Worm (Caenorhabditis elegans) whole organism, dauer: ENCODE results near the gene F44F4.3.
"Not testable (repeated sequence)": the region's sequence is repeated elsewhere in the genome, so short reads cannot be mapped to it uniquely, and the experiment has no call there.

Experiments
- unc-62 ChIP-seq: sonication (generic microtip); optimal IDR thresholded peaks from 2 replicates; lab custom pipeline; 2017; ENCODE audit warnings: missing biosample characterization, missing genetic modification reagents, missing genetic modification characterization

F44F4.3 gene

DNA sequence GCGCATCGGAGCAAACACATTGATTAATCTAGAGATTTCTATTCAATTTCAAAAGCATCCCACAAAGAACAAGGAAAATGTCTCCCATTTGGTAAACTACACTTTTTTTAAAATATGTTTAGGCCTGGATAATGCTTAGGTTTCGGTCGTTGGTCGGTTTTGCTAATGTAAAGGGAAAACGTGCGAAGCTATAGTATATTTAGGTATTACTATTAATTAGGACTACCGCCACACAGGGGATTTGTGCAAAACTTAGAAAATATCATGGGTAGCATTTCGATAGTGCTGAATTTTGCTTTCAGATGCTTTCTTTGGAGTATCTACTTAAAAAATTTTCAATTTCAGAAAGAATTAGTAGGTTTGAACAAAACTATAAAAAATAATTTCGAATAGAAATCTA, 27.3 kb upstream of the F44F4.3 start:
- TF ChIP-seq unc-62 (GFP tag; lab: Kevin White, UChicago) = no peak

DNA sequence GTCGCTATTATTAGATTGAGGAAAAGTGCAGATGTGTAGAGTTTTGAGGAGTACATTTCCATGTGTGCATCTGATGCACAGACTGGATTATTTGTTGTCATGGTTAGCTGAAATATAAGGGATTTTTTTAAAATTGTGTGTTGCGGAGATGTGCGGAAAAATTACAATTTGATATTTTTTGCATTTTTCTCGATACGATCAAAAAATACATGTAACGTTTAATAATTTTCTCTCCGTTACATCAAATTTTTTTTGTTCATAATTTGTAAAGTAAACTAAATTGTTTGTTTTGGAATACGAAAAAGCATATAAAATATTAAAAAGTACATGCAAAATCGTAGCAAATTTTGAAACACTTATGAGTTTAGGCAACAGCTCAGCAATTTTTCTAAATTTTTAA, 24.5 kb upstream of the F44F4.3 start, which contains the start of gene sra-11:
TSS of gene sra-11 (minus strand) at position 101 of the 400 bp plus-strand sequence.
- TF ChIP-seq unc-62 (GFP tag; lab: Kevin White, UChicago) = no peak

DNA sequence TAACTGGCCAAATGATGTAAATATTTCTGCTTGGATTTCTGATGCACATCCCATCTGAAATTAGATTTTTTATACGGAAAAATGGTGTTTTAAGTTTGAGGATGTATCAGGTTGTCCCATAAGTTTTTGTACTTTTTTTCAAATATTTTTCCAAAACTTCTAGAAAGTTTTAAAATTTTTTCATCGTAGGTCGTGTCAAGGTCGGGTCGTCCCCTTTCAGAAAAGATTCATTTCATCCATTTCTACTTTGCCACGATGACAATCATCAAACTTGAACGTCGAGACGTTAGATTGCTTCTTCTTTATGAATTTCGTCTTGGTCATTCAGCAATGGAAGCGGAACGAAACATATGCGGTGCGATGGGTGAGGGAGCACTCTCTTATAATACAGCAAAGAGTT, 18.7 kb upstream of the F44F4.3 start, which contains the start of gene sra-12:
TSS of gene sra-12 (minus strand) at position 101 of the 400 bp plus-strand sequence.
- not testable (repeated sequence) for TF ChIP-seq unc-62 (GFP tag; lab: Kevin White, UChicago)

DNA sequence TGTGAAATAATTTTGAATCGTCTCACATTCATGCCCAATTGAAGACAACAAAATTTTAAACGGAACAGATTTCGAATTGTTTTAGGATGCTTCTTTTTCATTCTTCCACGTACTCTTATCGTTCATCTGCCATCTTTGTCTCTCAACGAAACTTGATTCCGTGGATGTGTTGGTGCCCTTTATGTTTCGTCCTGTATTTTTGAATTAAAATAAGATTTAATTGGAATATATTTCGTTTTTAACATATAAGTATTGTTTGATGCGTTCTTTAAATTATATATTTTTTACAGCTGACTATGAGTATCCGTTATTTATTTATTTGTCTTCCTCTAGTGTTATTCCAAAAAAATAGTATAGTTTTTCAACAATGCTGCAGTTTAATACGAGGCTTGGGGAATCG, 16.4 kb upstream of the F44F4.3 start, which contains the start of gene gly-1:
TSS of gene gly-1 (minus strand) at position 101 of the 400 bp plus-strand sequence.
- no peak for TF ChIP-seq unc-62 (GFP tag; lab: Kevin White, UChicago)

DNA sequence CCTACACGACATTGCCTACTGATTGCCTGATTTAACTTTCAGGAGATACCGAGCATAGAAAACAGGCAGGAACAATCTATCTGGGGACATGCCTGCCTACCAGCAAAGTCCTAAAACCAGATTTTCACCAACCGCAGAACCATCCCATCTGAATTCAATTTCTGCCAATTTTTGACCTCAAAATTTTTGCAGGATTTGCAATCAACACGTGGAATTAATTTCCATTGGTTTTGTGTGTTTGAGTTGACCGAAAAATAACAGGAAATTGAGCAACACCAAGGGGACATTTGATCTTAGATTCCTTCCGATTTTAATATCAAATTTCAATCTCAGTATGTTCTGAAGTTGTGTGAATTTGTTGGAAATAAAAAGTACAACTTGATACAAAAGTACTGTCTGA, 13.3 kb upstream of the F44F4.3 start:
- no peak for TF ChIP-seq unc-62 (GFP tag; lab: Kevin White, UChicago)

DNA sequence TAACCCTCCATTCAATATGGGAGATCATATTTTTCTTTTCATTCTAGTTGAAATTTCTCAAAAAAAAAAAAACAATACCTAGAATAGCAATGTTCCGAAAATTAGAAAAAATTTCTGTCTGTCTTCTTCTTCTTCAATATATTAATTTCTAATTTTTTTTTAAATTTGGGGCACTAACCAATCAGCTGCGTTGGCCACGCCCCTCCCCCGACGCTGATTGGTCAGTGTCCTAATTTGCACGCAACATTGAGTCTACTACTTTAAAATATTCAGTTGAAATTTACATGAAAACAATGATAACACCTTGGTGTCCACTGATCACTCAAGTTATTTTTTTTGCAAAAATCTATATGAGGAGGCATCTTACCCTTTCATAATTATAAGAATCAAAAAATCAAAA, 10.2 kb upstream of the F44F4.3 start:
- no peak for TF ChIP-seq unc-62 (GFP tag; lab: Kevin White, UChicago)

DNA sequence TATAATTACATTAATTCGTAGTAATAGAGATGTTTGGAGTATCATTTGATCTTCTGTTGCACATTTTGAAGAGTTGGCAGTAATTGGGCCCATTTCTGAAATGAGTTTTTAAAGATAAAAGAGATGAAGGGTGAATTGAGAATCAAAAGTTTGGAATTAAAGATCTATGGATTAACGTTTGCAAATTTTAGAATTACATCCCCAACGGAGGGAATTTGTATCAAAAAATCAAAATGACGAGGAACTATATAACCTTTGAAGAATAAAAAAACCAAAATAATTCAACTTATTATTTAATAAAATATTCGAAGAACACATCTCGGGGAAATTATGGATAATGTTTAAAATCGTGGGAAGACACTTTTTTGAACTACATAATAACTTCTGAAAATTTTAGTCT, 9.3 kb upstream of the F44F4.3 start, which contains the start of gene sra-10:
TSS of gene sra-10 (minus strand) at position 101 of the 400 bp plus-strand sequence.
- no peak for TF ChIP-seq unc-62 (GFP tag; lab: Kevin White, UChicago)

DNA sequence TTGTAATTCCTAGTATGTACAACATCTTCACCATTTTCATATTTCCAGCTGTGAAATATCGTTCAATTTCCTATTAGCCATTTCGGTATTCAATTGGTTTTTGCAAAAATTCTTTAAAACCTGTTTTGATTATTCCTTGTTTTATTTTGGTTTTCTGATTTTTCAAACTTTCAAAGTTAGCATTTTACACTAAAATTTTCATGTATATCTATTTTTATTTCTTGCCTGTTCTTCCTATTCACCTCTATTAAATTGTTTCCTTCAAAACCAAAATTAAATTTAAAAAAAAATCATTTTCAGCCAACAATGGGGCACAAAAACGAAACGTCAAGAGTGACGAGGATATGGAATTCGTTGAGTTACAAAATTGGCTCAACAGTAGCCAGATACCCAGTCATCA, 3.3 kb upstream of the F44F4.3 start, which contains the start of gene ptr-8:
TSS of gene ptr-8 (plus strand) at position 301 of the 400 bp plus-strand sequence.
- TF ChIP-seq unc-62 (GFP tag; lab: Kevin White, UChicago) = no peak

DNA sequence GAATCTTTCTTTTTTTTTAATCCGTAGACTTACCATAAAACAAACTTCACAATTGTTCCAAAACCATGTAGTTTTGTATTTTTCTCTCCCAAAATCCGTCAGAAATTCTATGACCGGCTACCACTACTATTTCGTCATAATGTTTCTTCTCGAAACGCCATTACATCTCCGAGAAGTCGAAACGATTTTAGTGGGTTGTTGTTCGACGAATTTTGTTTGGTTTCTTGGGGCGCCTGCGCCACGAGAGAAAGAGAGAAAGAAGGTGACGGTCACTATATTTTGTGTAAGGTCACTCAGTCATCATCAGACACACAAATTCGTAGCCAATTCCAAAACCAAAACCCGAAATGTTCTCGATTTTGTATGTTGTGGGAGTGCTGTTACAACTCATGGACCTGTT, 1.4 kb upstream of the F44F4.3 start:
- no peak for TF ChIP-seq unc-62 (GFP tag; lab: Kevin White, UChicago)

DNA sequence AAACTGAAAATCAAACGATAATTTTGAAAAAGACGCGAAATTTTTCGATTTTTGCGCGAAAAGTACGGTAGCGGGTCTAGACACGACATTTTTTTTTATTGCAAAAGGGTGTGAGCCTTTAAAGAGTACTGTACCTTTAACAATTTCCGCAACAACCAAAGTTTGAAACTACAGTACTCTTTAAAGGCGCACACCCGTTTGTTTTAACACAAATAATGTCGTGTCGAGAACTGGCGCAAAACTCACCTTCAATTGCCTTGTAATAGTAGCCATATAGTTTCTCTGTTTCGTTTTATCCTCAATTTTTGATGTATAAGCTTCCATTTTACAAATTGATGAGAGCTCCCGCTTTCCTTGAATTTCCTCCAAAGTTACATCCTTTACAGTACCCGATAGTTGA, 468 bp downstream of the F44F4.3 start:
- TF ChIP-seq unc-62 (GFP tag; lab: Kevin White, UChicago) = no peak

DNA sequence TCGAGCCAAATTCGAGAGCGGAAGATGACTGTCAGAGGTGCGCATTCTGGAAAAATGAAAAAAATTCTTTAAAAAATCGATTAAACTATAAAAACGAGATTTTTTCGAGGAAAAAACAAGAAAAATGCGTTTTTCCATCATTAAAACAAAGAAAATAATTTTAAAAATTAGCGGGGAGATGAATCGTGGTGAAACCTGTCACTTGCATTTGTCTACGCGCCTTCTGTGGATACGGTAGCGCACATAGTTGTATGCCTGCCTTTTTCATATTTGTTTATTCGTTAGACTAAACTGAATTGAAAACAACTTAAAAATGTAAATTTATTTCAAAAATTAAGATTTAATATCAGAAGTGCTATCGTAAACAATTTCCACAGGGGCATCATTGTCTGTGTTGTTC, 1.3 kb downstream of the F44F4.3 start, which contains the start of gene egg-3:
TSS of gene egg-3 (minus strand) at position 46 of the 400 bp plus-strand sequence.
- no peak for TF ChIP-seq unc-62 (GFP tag; lab: Kevin White, UChicago)

DNA sequence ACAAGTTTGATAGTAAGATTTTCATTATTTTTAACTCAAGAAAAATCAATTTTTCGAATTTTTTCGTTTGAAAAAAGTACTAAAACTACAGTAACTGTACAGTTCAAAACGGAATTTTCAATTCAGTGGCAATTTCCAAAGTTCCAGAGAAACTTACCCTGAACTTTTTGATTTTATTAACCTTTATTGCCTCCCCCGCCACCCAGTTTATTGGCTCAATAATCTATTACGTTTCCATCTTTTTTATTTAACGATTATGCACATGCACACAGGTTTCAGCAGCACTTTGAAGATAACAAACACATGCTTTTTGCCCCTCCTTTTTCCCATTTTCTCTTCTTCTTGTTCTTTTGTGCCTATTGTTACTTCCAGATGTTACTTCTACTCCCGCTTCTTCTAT, 5.1 kb downstream of the F44F4.3 start, which contains the start of gene lurp-1:
TSS of gene lurp-1 (plus strand) at position 301 of the 400 bp plus-strand sequence.
- no peak for TF ChIP-seq unc-62 (GFP tag; lab: Kevin White, UChicago)

DNA sequence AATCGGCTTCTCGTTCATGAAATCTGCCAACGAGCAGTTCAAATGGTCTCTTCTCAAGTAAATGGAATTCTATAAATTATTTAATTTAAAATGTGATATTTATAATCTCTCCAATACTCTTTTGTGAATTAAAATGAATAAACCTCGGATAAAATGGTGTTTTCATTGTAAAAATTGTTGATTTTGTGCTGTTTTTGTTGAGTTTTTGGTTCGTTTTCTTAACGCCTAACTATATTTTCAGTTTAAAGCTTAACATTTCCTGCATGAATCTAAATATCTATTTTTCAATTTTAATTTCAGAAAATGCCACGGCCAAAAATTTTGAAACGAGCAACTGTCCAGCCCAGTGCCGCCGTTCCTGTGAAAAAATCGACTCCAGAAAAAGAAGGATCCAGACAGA, 12.1 kb downstream of the F44F4.3 start, which contains the start of gene orc-2:
TSS of gene orc-2 (plus strand) at position 301 of the 400 bp plus-strand sequence.
- TF ChIP-seq unc-62 (GFP tag; lab: Kevin White, UChicago) = no peak

DNA sequence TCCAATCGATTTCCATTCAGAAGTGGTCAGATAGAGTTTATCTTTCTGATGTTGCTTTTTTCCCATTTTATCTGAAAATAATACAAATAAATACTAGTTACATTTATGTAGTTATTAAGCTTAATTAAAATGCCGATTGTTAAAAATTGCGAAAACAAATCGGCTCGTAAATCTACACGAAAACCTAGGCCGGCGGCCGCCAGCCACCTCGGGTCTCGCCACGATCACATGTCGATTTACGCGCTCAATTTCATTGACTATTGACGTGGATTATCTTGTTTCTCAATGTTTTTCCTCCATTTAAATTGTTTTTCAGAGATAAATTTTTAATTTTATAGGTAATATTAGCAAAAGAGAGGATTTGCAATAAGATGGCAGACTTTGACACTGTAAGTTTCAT, 13.2 kb downstream of the F44F4.3 start, which contains the start of the genes cyn-4 and copz-1:
TSS of gene cyn-4 (minus strand) at position 71 of the 400 bp plus-strand sequence.
TSS of gene copz-1 (plus strand) at position 339 of the 400 bp plus-strand sequence.
- no peak for TF ChIP-seq unc-62 (GFP tag; lab: Kevin White, UChicago)

DNA sequence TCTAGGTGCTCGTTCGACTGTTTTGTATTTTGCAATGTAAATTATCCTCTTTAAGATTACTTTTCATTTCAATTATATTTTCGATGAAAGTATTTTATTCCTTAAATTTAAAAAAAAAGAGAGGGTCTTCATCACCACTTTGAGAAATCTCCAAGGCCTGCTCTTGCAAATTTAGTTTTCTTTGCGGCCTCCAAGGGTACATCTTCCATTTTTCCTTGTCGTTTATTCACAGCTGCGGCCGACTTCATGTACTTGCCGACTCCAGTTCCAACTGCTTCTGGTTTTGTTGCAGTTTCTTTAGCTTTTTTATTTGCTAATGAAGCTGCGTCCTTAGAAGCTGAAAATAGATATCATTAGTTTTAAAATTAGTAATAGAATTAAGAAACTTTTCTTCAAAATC, 15.0 kb downstream of the F44F4.3 start:
- no peak for TF ChIP-seq unc-62 (GFP tag; lab: Kevin White, UChicago)

DNA sequence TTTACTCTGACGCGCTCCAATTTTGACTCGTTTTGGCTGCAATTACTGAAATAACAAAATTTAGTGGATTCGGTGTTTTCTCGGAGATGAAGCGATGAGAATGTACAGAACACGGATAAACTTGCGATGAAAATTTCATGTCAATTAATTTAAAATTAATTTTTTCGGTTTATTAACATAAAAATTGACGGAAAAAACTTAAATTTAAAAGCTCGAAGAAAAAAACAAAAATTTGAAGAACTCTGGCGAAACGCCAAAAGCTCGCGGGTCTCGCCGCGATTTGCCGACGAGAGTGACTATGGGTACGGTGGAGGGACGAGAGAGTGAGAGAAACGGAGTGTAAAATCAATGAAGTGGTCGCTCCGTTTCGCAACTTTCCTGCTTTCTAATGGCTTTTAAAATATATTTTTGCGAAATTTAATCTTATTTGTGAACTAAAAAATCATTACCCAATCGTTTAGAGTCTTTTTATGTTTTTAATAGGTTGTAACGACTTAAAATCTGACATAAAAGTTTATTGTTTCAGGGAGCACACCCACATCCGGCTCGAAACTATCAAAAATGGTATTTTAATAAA, 17.0 kb downstream of the F44F4.3 start, which contains the start of the genes gmps-1 and cap-2:
TSS of gene gmps-1 (minus strand) at position 51 of the 577 bp plus-strand sequence.
TSS of gene cap-2 (plus strand) at position 527 of the 577 bp plus-strand sequence.
- no peak for TF ChIP-seq unc-62 (GFP tag; lab: Kevin White, UChicago)
